Fruit fly (Drosophila melanogaster) whole organism, embryonic: Measurements from ENCODE around the gene CG13248.

Experiments used
- Adf1 ChIP-seq: fragments of 200-800 bp; sonication (Bioruptor generic); IDR thresholded peaks from 2 replicates; pipeline ENCODE4 v1.3.6; 2022; ENCODE audit warnings: missing biosample characterization, missing genetic modification characterization
- Asciz ChIP-seq: fragments of 200-800 bp; sonication (Bioruptor generic); optimal IDR thresholded peaks from 2 replicates; lab custom pipeline; 2017; ENCODE audit warnings: missing biosample characterization, mild to moderate bottlenecking, missing genetic modification characterization, missing genetic modification reagents
- CG10654 ChIP-seq: fragments of 200-800 bp; sonication (Bioruptor generic); optimal IDR thresholded peaks from 2 replicates; lab custom pipeline; 2016; ENCODE audit warnings: missing biosample characterization, missing genetic modification characterization
- CG11093 ChIP-seq: fragments of 200-800 bp; sonication (Bioruptor generic); IDR thresholded peaks from 3 replicates; pipeline ENCODE4 v1.3.6; 2022; ENCODE audit warnings: missing biosample characterization, missing genetic modification characterization
- CG12104 ChIP-seq: fragments of 200-800 bp; sonication (Bioruptor generic); optimal IDR thresholded peaks from 3 replicates; lab custom pipeline; 2016; ENCODE audit warnings: missing biosample characterization, missing genetic modification characterization
- CG12942 ChIP-seq: fragments of 200-800 bp; sonication (Bioruptor generic); optimal IDR thresholded peaks from 3 replicates; lab custom pipeline; 2016; ENCODE audit warnings: missing biosample characterization, missing genetic modification characterization
- CG13894 ChIP-seq: fragments of 200-800 bp; sonication (Bioruptor generic); optimal IDR thresholded peaks from 3 replicates; lab custom pipeline; 2018; ENCODE audit warnings: missing biosample characterization, mild to moderate bottlenecking, missing genetic modification characterization, moderate library complexity
- CG14050 ChIP-seq: fragments of 200-800 bp; sonication (Bioruptor generic); IDR thresholded peaks from 3 replicates; pipeline ENCODE4 v1.3.6; 2022; ENCODE audit warnings: missing biosample characterization, missing genetic modification characterization
- CG14441 ChIP-seq: fragments of 200-800 bp; sonication (Bioruptor generic); IDR thresholded peaks from 2 replicates; pipeline ENCODE4 v1.3.6; 2022; ENCODE audit warnings: missing biosample characterization, missing genetic modification characterization
- CG15514 ChIP-seq: fragments of 200-800 bp; sonication (Bioruptor generic); optimal IDR thresholded peaks from 3 replicates; lab custom pipeline; 2017; ENCODE audit warnings: missing biosample characterization, missing genetic modification characterization, mild to moderate bottlenecking, moderate library complexity, missing genetic modification reagents
- CG17385 ChIP-seq: fragments of 200-800 bp; sonication (Bioruptor generic); optimal IDR thresholded peaks from 3 replicates; lab custom pipeline; 2018; ENCODE audit warnings: missing biosample characterization, mild to moderate bottlenecking, missing genetic modification characterization
- CG2202 ChIP-seq: fragments of 200-800 bp; sonication (Bioruptor generic); optimal IDR thresholded peaks from 2 replicates; lab custom pipeline; 2018; ENCODE audit warnings: missing biosample characterization, mild to moderate bottlenecking, missing genetic modification characterization
- CG2875 ChIP-seq: fragments of 200-800 bp; sonication (Bioruptor generic); optimal IDR thresholded peaks from 2 replicates; lab custom pipeline; 2017; ENCODE audit warnings: missing biosample characterization, mild to moderate bottlenecking, missing genetic modification characterization, missing genetic modification reagents
- CG4328 ChIP-seq: fragments of 200-800 bp; sonication (Bioruptor generic); optimal IDR thresholded peaks from 3 replicates; lab custom pipeline; 2017; ENCODE audit warnings: missing biosample characterization, missing genetic modification reagents, missing genetic modification characterization
- CG6683 ChIP-seq: fragments of 200-800 bp; sonication (Bioruptor generic); optimal IDR thresholded peaks from 2 replicates; lab custom pipeline; 2017; ENCODE audit warnings: missing biosample characterization, mild to moderate bottlenecking, missing genetic modification characterization, missing genetic modification reagents
- CG6854 ChIP-seq: fragments of 200-800 bp; sonication (Bioruptor generic); optimal IDR thresholded peaks from 3 replicates; lab custom pipeline; 2017; ENCODE audit warnings: missing biosample characterization, mild to moderate bottlenecking, missing genetic modification characterization
- CG7928 ChIP-seq: fragments of 200-800 bp; sonication (Bioruptor generic); optimal IDR thresholded peaks from 2 replicates; lab custom pipeline; 2017; ENCODE audit warnings: missing biosample characterization, mild to moderate bottlenecking, missing genetic modification characterization
- CG9609 ChIP-seq: fragments of 200-800 bp; sonication (Bioruptor generic); optimal IDR thresholded peaks from 3 replicates; lab custom pipeline; 2016; ENCODE audit warnings: missing biosample characterization, missing genetic modification characterization
- Chrac-16 ChIP-seq: fragments of 200-800 bp; sonication (Bioruptor generic); optimal IDR thresholded peaks from 3 replicates; lab custom pipeline; 2016; ENCODE audit warnings: missing biosample characterization, missing genetic modification characterization
- Dip2 ChIP-seq: fragments of 200-800 bp; sonication (Bioruptor generic); IDR thresholded peaks from 2 replicates; pipeline ENCODE4 v1.3.6; 2022; ENCODE audit warnings: missing biosample characterization, missing genetic modification characterization
- Ets97D ChIP-seq: fragments of 200-800 bp; sonication (Bioruptor generic); optimal IDR thresholded peaks from 3 replicates; lab custom pipeline; 2016; ENCODE audit warnings: missing biosample characterization, missing genetic modification characterization
- Hr78 ChIP-seq, 2 experiments: fragments of 200-800 bp in 1 of 2; fragments of >200 bp in 1 of 2; sonication (Bioruptor generic) in 1 of 2; optimal IDR thresholded peaks; 2 replicates each; lab custom pipeline; 2017 to 2019; ENCODE audit warnings: missing biosample characterization in 2 of 2, missing genetic modification characterization in 2 of 2, mild to moderate bottlenecking in 1 of 2, moderate library complexity in 1 of 2
- Max ChIP-seq: fragments of 200-800 bp; sonication (Bioruptor generic); optimal IDR thresholded peaks from 2 replicates; lab custom pipeline; 2016; ENCODE audit warnings: missing biosample characterization, mild to moderate bottlenecking, missing genetic modification characterization
- Myb ChIP-seq: fragments of 200-800 bp; sonication (Bioruptor generic); optimal IDR thresholded peaks from 2 replicates; lab custom pipeline; 2016; ENCODE audit warnings: missing biosample characterization, missing genetic modification characterization
- NK7.1 ChIP-seq: fragments of 200-800 bp; sonication (Bioruptor generic); optimal IDR thresholded peaks from 3 replicates; lab custom pipeline; 2016; ENCODE audit warnings: missing biosample characterization, missing genetic modification characterization
- Ptx1 ChIP-seq: fragments of 200-800 bp; sonication (Bioruptor generic); IDR thresholded peaks from 2 replicates; pipeline ENCODE4 v1.3.6; 2022; ENCODE audit warnings: missing biosample characterization, missing genetic modification characterization
- Tbp ChIP-seq: fragments of >200 bp; optimal IDR thresholded peaks from 2 replicates; lab custom pipeline; 2018; ENCODE audit warnings: missing biosample characterization, missing genetic modification characterization
- Trl ChIP-seq, 3 experiments: fragments of >200 bp in 2 of 3; fragments of 200-800 bp in 1 of 3; sonication (Bioruptor generic) in 1 of 3; optimal IDR thresholded peaks; 2 replicates in 1 of 3; 3 replicates in 2 of 3; lab custom pipeline; 2016 to 2017; ENCODE audit warnings: missing biosample characterization in 1 of 3, missing genetic modification characterization in 1 of 3
- YL-1 ChIP-seq: fragments of 200-800 bp; sonication (Bioruptor generic); optimal IDR thresholded peaks from 3 replicates; lab custom pipeline; 2017; ENCODE audit warnings: missing biosample characterization, mild to moderate bottlenecking, missing genetic modification characterization
- br ChIP-seq: fragments of >200 bp; optimal IDR thresholded peaks from 2 replicates; lab custom pipeline; 2017
- emc ChIP-seq: fragments of 200-800 bp; sonication (Bioruptor generic); optimal IDR thresholded peaks from 2 replicates; lab custom pipeline; 2016; ENCODE audit warnings: missing biosample characterization, missing genetic modification characterization
- fd96Cb ChIP-seq: fragments of 200-800 bp; sonication (Bioruptor generic); optimal IDR thresholded peaks from 2 replicates; lab custom pipeline; 2018; ENCODE audit warnings: missing biosample characterization, mild to moderate bottlenecking, missing genetic modification characterization, moderate library complexity
- h ChIP-seq: fragments of >200 bp; optimal IDR thresholded peaks from 2 replicates; lab custom pipeline; 2017
- hkb ChIP-seq, 2 experiments: fragments of 200-800 bp in 1 of 2; fragments of >200 bp in 1 of 2; sonication (Bioruptor generic) in 1 of 2; IDR thresholded peaks in 1 of 2; optimal IDR thresholded peaks in 1 of 2; 2 replicates each; pipeline versions ENCODE4 v1.3.6 to Lab custom; 2017 to 2022; ENCODE audit warnings: missing biosample characterization in 1 of 2, missing genetic modification characterization in 1 of 2
- hth ChIP-seq: fragments of >200 bp; optimal IDR thresholded peaks from 2 replicates; lab custom pipeline; 2017; ENCODE audit warnings: inconsistent platforms
- knrl ChIP-seq: fragments of 200-800 bp; sonication (Bioruptor generic); IDR thresholded peaks from 3 replicates; pipeline ENCODE4 v1.3.6; 2022; ENCODE audit warnings: missing biosample characterization, missing genetic modification characterization; ENCODE audit not compliant: partially characterized antibody
- lola ChIP-seq, 3 experiments: fragments of >200 bp in 2 of 3; fragments of 200-800 bp in 1 of 3; sonication (Bioruptor generic) in 1 of 3; optimal IDR thresholded peaks; 2 replicates each; lab custom pipeline; 2017 to 2019; ENCODE audit warnings: missing biosample characterization in 3 of 3, missing genetic modification characterization in 3 of 3, mild to moderate bottlenecking in 1 of 3, moderate library complexity in 1 of 3
- lov ChIP-seq, 2 experiments: fragments of 200-800 bp in 1 of 2; fragments of >200 bp in 1 of 2; sonication (Bioruptor generic) in 1 of 2; IDR thresholded peaks in 1 of 2; optimal IDR thresholded peaks in 1 of 2; 2 replicates in 1 of 2; 3 replicates in 1 of 2; pipeline versions ENCODE4 v1.3.6 to Lab custom; 2017 to 2022; ENCODE audit warnings: missing biosample characterization in 1 of 2, missing genetic modification characterization in 1 of 2
- mam ChIP-seq: fragments of 200-800 bp; sonication (Bioruptor generic); optimal IDR thresholded peaks from 3 replicates; lab custom pipeline; 2016; ENCODE audit warnings: missing biosample characterization, missing genetic modification characterization
- pros ChIP-seq: fragments of 200-800 bp; sonication (Bioruptor generic); optimal IDR thresholded peaks from 3 replicates; lab custom pipeline; 2019; ENCODE audit warnings: missing biosample characterization, mild to moderate bottlenecking, missing genetic modification characterization, moderate library complexity
- row ChIP-seq: fragments of 200-800 bp; sonication (Bioruptor generic); IDR thresholded peaks from 3 replicates; pipeline ENCODE4 v1.3.6; 2022; ENCODE audit warnings: missing biosample characterization, missing genetic modification characterization
- run ChIP-seq: fragments of 200-800 bp; sonication (Bioruptor generic); optimal IDR thresholded peaks from 3 replicates; lab custom pipeline; 2018; ENCODE audit warnings: missing biosample characterization, mild to moderate bottlenecking, missing genetic modification characterization
- sisA ChIP-seq: fragments of 200-800 bp; sonication (Bioruptor generic); IDR thresholded peaks from 2 replicates; pipeline ENCODE4 v1.3.6; 2022; ENCODE audit warnings: missing biosample characterization, missing genetic modification characterization
- so ChIP-seq: fragments of 200-800 bp; sonication (Bioruptor generic); IDR thresholded peaks from 3 replicates; pipeline ENCODE4 v1.3.6; 2022; ENCODE audit warnings: missing biosample characterization, missing genetic modification characterization
- sr ChIP-seq: fragments of 200-800 bp; sonication (Bioruptor generic); IDR thresholded peaks from 3 replicates; pipeline ENCODE4 v1.3.6; 2022; ENCODE audit warnings: missing biosample characterization, missing genetic modification characterization
- sug ChIP-seq: fragments of 200-800 bp; optimal IDR thresholded peaks from 2 replicates; lab custom pipeline; 2019; ENCODE audit warnings: missing biosample characterization, mild to moderate bottlenecking, missing genetic modification characterization, moderate library complexity
- usp ChIP-seq: fragments of >200 bp; optimal IDR thresholded peaks from 2 replicates; lab custom pipeline; 2017; ENCODE audit warnings: missing biosample characterization, missing genetic modification characterization
- vvl ChIP-seq: fragments of 200-800 bp; sonication (Bioruptor generic); IDR thresholded peaks from 2 replicates; pipeline ENCODE4 v1.3.6; 2022; ENCODE audit warnings: missing biosample characterization, missing genetic modification characterization
- zfh2 ChIP-seq: fragments of 200-800 bp; sonication (Bioruptor generic); optimal IDR thresholded peaks from 2 replicates; lab custom pipeline; 2016; ENCODE audit warnings: missing biosample characterization, missing genetic modification characterization

Gene CG13248

DNA sequence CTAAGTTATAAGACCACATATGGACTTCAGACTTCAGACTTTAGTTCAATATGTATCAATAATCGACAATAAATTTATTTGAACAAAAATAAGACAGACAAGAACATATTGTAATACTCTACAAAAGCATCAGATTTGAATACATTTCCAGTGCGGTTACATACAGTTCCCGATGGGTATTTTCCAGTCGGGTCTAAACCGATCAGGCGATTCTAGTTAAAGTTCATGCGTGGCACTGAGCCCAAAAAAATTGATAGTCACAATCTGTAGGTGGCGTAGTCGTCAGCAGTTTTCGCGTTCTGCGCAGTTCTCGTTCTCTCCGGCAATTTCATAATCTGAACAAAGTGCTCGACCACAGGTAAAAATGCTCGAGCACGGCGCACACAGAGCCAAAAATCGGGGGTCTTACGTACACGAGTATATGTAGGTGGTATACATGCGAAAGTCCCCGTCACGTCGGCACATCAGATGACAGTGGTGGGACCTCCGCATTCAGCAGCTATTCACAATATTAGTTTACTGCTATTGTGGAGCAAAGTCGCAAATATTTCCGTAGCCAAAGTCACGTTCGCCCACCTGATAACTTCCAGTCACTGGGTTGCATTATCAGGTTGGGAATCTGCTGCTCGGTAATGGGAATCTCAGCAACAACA is 15.0 kb downstream of the CG13248 start (continued):
- no peak for TF ChIP-seq Asciz (GFP tag; lab: Kevin White, UChicago)
- TF ChIP-seq Chrac-16: peak; percentile 37
- TF ChIP-seq CG4328 (GFP tag; lab: Kevin White, UChicago): peak; percentile 34
- peak; percentile 38 for TF ChIP-seq CG15514
- TF ChIP-seq fd96Cb (tag; lab: Kevin White, UChicago): peak; percentile 9
- no peak for TF ChIP-seq hth (lab: Kevin White, UChicago)
- no peak for TF ChIP-seq br (lab: Kevin White, UChicago)
- TF ChIP-seq CG14441 (GFP tag; lab: Robert Waterston, UW): peak; percentile 28; the same call in 1 of the 2 replicates
- TF ChIP-seq CG12104 (GFP tag; lab: Kevin White, UChicago): no peak
- peak; percentile 56 for TF ChIP-seq emc (GFP tag; lab: Kevin White, UChicago)
- TF ChIP-seq CG9609: no peak
- TF ChIP-seq Dip2 (GFP tag; lab: Robert Waterston, UW): no peak
- peak; percentile 58 for TF ChIP-seq mam (GFP tag; lab: Kevin White, UChicago)
- TF ChIP-seq Myb (GFP tag; lab: Kevin White, UChicago): no peak
- no peak for TF ChIP-seq hkb (optimal IDR thresholded peaks at IDR 0.05; lab: Kevin White, UChicago)
- no peak for TF ChIP-seq hkb (GFP tag; IDR thresholded peaks at IDR 0.05; lab: Robert Waterston, UW)
- no peak for TF ChIP-seq pros (GFP tag; lab: Kevin White, UChicago)
- TF ChIP-seq CG14050: no peak
- TF ChIP-seq CG7928 (GFP tag; lab: Kevin White, UChicago): no peak
- peak; percentile 78 for TF ChIP-seq row (GFP tag; lab: Robert Waterston, UW)
- no peak for TF ChIP-seq CG12942 (GFP tag; lab: Kevin White, UChicago)
- peak; percentile 19 for TF ChIP-seq CG6683
- no peak for TF ChIP-seq lola (GFP tag; optimal IDR thresholded peaks at IDR 0.05; lab: Kevin White, UChicago)
- no peak for TF ChIP-seq run (tag; lab: Kevin White, UChicago)
- no peak for TF ChIP-seq usp (GFP tag; lab: Kevin White, UChicago)
- peak; percentile 47 for TF ChIP-seq Max (GFP tag; lab: Kevin White, UChicago)
- no peak for TF ChIP-seq h (lab: Kevin White, UChicago)
- TF ChIP-seq vvl: peak; percentile 25; the same call in 1 of the 2 replicates
- peak; percentile 30 for TF ChIP-seq CG17385 (GFP tag; lab: Kevin White, UChicago)
- no peak for TF ChIP-seq knrl
- no peak for TF ChIP-seq CG10654 (GFP tag; lab: Kevin White, UChicago)
- TF ChIP-seq sr: no peak
- TF ChIP-seq zfh2 (GFP tag; lab: Kevin White, UChicago): peak; percentile 69
- no peak for TF ChIP-seq lov (optimal IDR thresholded peaks at IDR 0.05; lab: Kevin White, UChicago)
- no peak for TF ChIP-seq lov (GFP tag; IDR thresholded peaks at IDR 0.05; lab: Robert Waterston, UW)
- TF ChIP-seq YL-1 (GFP tag; lab: Kevin White, UChicago): peak; percentile 6
- TF ChIP-seq CG13894 (tag; lab: Kevin White, UChicago): peak; percentile 100
- TF ChIP-seq Adf1 (GFP tag; lab: Robert Waterston, UW): peak; percentile 55
- peak; percentile 11 for TF ChIP-seq Ets97D (GFP tag; lab: Kevin White, UChicago)
- no peak for TF ChIP-seq CG2875 (GFP tag; lab: Kevin White, UChicago)
- no peak for TF ChIP-seq CG11093 (GFP tag; lab: Robert Waterston, UW)
- no peak for TF ChIP-seq NK7.1 (GFP tag; lab: Kevin White, UChicago)
- TF ChIP-seq Hr78 (GFP tag; optimal IDR thresholded peaks at IDR 0.05; lab: Kevin White, UChicago): no peak
- TF ChIP-seq Ptx1 (GFP tag; lab: Robert Waterston, UW): peak; percentile 49
- no peak for TF ChIP-seq Tbp (GFP tag; lab: Kevin White, UChicago)
- peak in 1 of 2 experiments; percentile 5 for TF ChIP-seq Trl (optimal IDR thresholded peaks at IDR 0.05; lab: Kevin White, UChicago)
- no peak for TF ChIP-seq Trl (GFP tag; optimal IDR thresholded peaks at IDR 0.05; lab: Kevin White, UChicago)
- no peak for TF ChIP-seq CG2202 (tag; lab: Kevin White, UChicago)
- peak; percentile 38; the same call in 2 of the 3 replicates for TF ChIP-seq so (GFP tag; lab: Robert Waterston, UW)
- TF ChIP-seq CG6854 (GFP tag; lab: Kevin White, UChicago): peak; percentile 32
- peak; percentile 73 for TF ChIP-seq sug
- TF ChIP-seq sisA (GFP tag; lab: Robert Waterston, UW): 0 out of 2 replicates have a peak, but pooled peaks have one; percentile 15
